Fruit fly (Drosophila melanogaster) whole organism, embryonic: Measurements from ENCODE around the gene spdo.
A peak's percentile ranks its signal among the peaks of the same experiment; 100 is the strongest.

Source experiments
- ATbp ChIP-seq: fragments of 200-800 bp; sonication (Bioruptor generic); optimal IDR thresholded peaks from 2 replicates; lab custom pipeline; 2017; ENCODE audit warnings: missing biosample characterization, mild to moderate bottlenecking, missing genetic modification characterization, missing genetic modification reagents
- Adf1 ChIP-seq: fragments of 200-800 bp; sonication (Bioruptor generic); IDR thresholded peaks from 2 replicates; pipeline ENCODE4 v1.3.6; 2022; ENCODE audit warnings: missing biosample characterization, missing genetic modification characterization
- CG12071 ChIP-seq: fragments of 200-800 bp; sonication (Bioruptor generic); optimal IDR thresholded peaks from 3 replicates; lab custom pipeline; 2018; ENCODE audit warnings: missing biosample characterization, mild to moderate bottlenecking, missing genetic modification characterization
- CG12769 ChIP-seq: fragments of 200-800 bp; sonication (Bioruptor generic); optimal IDR thresholded peaks from 2 replicates; lab custom pipeline; 2019; ENCODE audit warnings: missing biosample characterization, mild to moderate bottlenecking, missing genetic modification characterization, moderate library complexity
- CG13123 ChIP-seq: fragments of 200-800 bp; sonication (Bioruptor generic); optimal IDR thresholded peaks from 2 replicates; lab custom pipeline; 2016; ENCODE audit warnings: missing biosample characterization, missing genetic modification characterization
- CG13775 ChIP-seq: fragments of 200-800 bp; sonication (Bioruptor generic); optimal IDR thresholded peaks from 3 replicates; lab custom pipeline; 2017; ENCODE audit warnings: missing biosample characterization, mild to moderate bottlenecking, missing genetic modification characterization
- CG14710 ChIP-seq: fragments of 200-800 bp; sonication (Bioruptor generic); optimal IDR thresholded peaks from 3 replicates; lab custom pipeline; 2019; ENCODE audit warnings: missing biosample characterization, mild to moderate bottlenecking, missing genetic modification characterization, moderate library complexity
- CG15011 ChIP-seq: fragments of 200-800 bp; sonication (Bioruptor generic); optimal IDR thresholded peaks from 3 replicates; lab custom pipeline; 2018; ENCODE audit warnings: missing biosample characterization, mild to moderate bottlenecking, missing genetic modification characterization
- CG15479 ChIP-seq: fragments of 200-800 bp; sonication (Bioruptor generic); optimal IDR thresholded peaks from 3 replicates; lab custom pipeline; 2019; ENCODE audit warnings: missing biosample characterization, mild to moderate bottlenecking, missing genetic modification characterization, moderate library complexity
- CG17385 ChIP-seq: fragments of 200-800 bp; sonication (Bioruptor generic); optimal IDR thresholded peaks from 3 replicates; lab custom pipeline; 2018; ENCODE audit warnings: missing biosample characterization, mild to moderate bottlenecking, missing genetic modification characterization
- CG18262 ChIP-seq: fragments of 200-800 bp; optimal IDR thresholded peaks from 3 replicates; lab custom pipeline; 2019; ENCODE audit warnings: missing biosample characterization, mild to moderate bottlenecking, missing genetic modification characterization, moderate library complexity
- CG2202 ChIP-seq: fragments of 200-800 bp; sonication (Bioruptor generic); optimal IDR thresholded peaks from 2 replicates; lab custom pipeline; 2018; ENCODE audit warnings: missing biosample characterization, mild to moderate bottlenecking, missing genetic modification characterization
- CG2678 ChIP-seq: fragments of 200-800 bp; sonication (Bioruptor generic); optimal IDR thresholded peaks from 3 replicates; lab custom pipeline; 2019; ENCODE audit warnings: missing biosample characterization, mild to moderate bottlenecking, missing genetic modification characterization, moderate library complexity
- CG32532 ChIP-seq: fragments of 200-800 bp; sonication (Bioruptor generic); IDR thresholded peaks from 2 replicates; pipeline ENCODE4 v1.3.6; 2022; ENCODE audit warnings: missing biosample characterization, missing genetic modification characterization
- CG33557 ChIP-seq: fragments of 200-800 bp; sonication (Bioruptor generic); optimal IDR thresholded peaks from 2 replicates; lab custom pipeline; 2019; ENCODE audit warnings: missing biosample characterization, mild to moderate bottlenecking, missing genetic modification characterization, moderate library complexity
- CG34224 ChIP-seq: fragments of 200-800 bp; sonication (Bioruptor generic); IDR thresholded peaks from 3 replicates; pipeline ENCODE4 v1.3.6; 2022; ENCODE audit warnings: missing biosample characterization, missing genetic modification characterization; ENCODE audit not compliant: partially characterized antibody
- CG8924 ChIP-seq: fragments of 200-800 bp; optimal IDR thresholded peaks from 3 replicates; lab custom pipeline; 2019; ENCODE audit warnings: missing biosample characterization, mild to moderate bottlenecking, missing genetic modification characterization, moderate library complexity
- CG9215 ChIP-seq: fragments of 200-800 bp; sonication (Bioruptor generic); IDR thresholded peaks from 2 replicates; pipeline ENCODE4 v1.3.6; 2022; ENCODE audit warnings: missing biosample characterization, missing genetic modification characterization
- CG9437 ChIP-seq: fragments of 200-800 bp; sonication (Bioruptor generic); optimal IDR thresholded peaks from 2 replicates; lab custom pipeline; 2018; ENCODE audit warnings: missing biosample characterization, mild to moderate bottlenecking, missing genetic modification characterization
- D ChIP-seq, 2 experiments: fragments of 200-800 bp in 1 of 2; fragments of >200 bp in 1 of 2; sonication (Bioruptor generic) in 1 of 2; optimal IDR thresholded peaks; 2 replicates in 1 of 2; 3 replicates in 1 of 2; lab custom pipeline; 2017; ENCODE audit warnings: mild to moderate bottlenecking in 1 of 2, missing biosample characterization in 1 of 2, missing genetic modification characterization in 1 of 2, missing genetic modification reagents in 1 of 2
- Dek ChIP-seq: fragments of 200-800 bp; sonication (Bioruptor generic); optimal IDR thresholded peaks from 3 replicates; lab custom pipeline; 2019; ENCODE audit warnings: missing biosample characterization, mild to moderate bottlenecking, missing genetic modification characterization, moderate library complexity
- Drgx ChIP-seq: fragments of 200-800 bp; sonication (Bioruptor generic); IDR thresholded peaks from 2 replicates; pipeline ENCODE4 v1.3.6; 2022; ENCODE audit warnings: missing biosample characterization, missing genetic modification characterization
- Fer1 ChIP-seq: fragments of 200-800 bp; sonication (Bioruptor generic); optimal IDR thresholded peaks from 2 replicates; lab custom pipeline; 2017; ENCODE audit warnings: missing biosample characterization, mild to moderate bottlenecking, missing genetic modification characterization
- HmgD ChIP-seq: fragments of 200-800 bp; sonication (Bioruptor generic); optimal IDR thresholded peaks from 3 replicates; lab custom pipeline; 2016; ENCODE audit warnings: missing biosample characterization, missing genetic modification characterization
- Myb ChIP-seq: fragments of 200-800 bp; sonication (Bioruptor generic); optimal IDR thresholded peaks from 2 replicates; lab custom pipeline; 2016; ENCODE audit warnings: missing biosample characterization, missing genetic modification characterization
- Oaz ChIP-seq: fragments of 200-800 bp; sonication (Bioruptor generic); IDR thresholded peaks from 2 replicates; pipeline ENCODE4 v1.3.6; 2022; ENCODE audit warnings: missing biosample characterization, missing genetic modification characterization
- Pdp1 ChIP-seq, 2 experiments: fragments of 200-800 bp; sonication (Bioruptor generic); optimal IDR thresholded peaks; 3 replicates each; lab custom pipeline; 2016; ENCODE audit warnings: missing biosample characterization in 2 of 2, missing genetic modification characterization in 2 of 2, mild to moderate bottlenecking in 1 of 2, moderate library complexity in 1 of 2
- Usf ChIP-seq: fragments of 200-800 bp; sonication (Bioruptor generic); optimal IDR thresholded peaks from 2 replicates; lab custom pipeline; 2017; ENCODE audit warnings: missing genotype, missing biosample characterization, missing genetic modification characterization
- ato ChIP-seq: fragments of 200-800 bp; sonication (Bioruptor generic); IDR thresholded peaks from 2 replicates; pipeline ENCODE4 v1.3.6; 2022; ENCODE audit warnings: missing biosample characterization, missing genetic modification characterization; ENCODE audit not compliant: partially characterized antibody
- br ChIP-seq: fragments of >200 bp; optimal IDR thresholded peaks from 2 replicates; lab custom pipeline; 2017
- cad ChIP-seq: fragments of >200 bp; optimal IDR thresholded peaks from 2 replicates; lab custom pipeline; 2017; ENCODE audit warnings: missing biosample characterization, missing genetic modification characterization
- dimm ChIP-seq: fragments of 200-800 bp; sonication (Bioruptor generic); IDR thresholded peaks from 2 replicates; pipeline ENCODE4 v1.3.6; 2022; ENCODE audit warnings: missing biosample characterization, missing genetic modification characterization
- ems ChIP-seq: fragments of 200-800 bp; sonication (Bioruptor generic); optimal IDR thresholded peaks from 3 replicates; lab custom pipeline; 2016; ENCODE audit warnings: missing biosample characterization, missing genetic modification characterization
- esg ChIP-seq: fragments of 200-800 bp; sonication (Bioruptor generic); conservative IDR thresholded peaks from 2 replicates; pipeline ENCODE4 v1.3.6; 2022; ENCODE audit warnings: missing biosample characterization, missing genetic modification characterization
- fru ChIP-seq: fragments of >200 bp; optimal IDR thresholded peaks from 2 replicates; lab custom pipeline; 2017
- ham ChIP-seq: fragments of 200-800 bp; sonication (Bioruptor generic); IDR thresholded peaks from 2 replicates; pipeline ENCODE4 v1.3.6; 2022; ENCODE audit warnings: missing biosample characterization, missing genetic modification characterization
- hbn ChIP-seq: fragments of 200-800 bp; sonication (Bioruptor generic); IDR thresholded peaks from 2 replicates; pipeline ENCODE4 v1.3.6; 2022; ENCODE audit warnings: missing biosample characterization, missing genetic modification characterization; ENCODE audit not compliant: partially characterized antibody
- lab ChIP-seq: fragments of 200-800 bp; sonication (Bioruptor generic); optimal IDR thresholded peaks from 3 replicates; lab custom pipeline; 2017; ENCODE audit warnings: missing biosample characterization, missing genetic modification characterization, mild to moderate bottlenecking, moderate library complexity, missing genetic modification reagents
- lola ChIP-seq, 3 experiments: fragments of >200 bp in 2 of 3; fragments of 200-800 bp in 1 of 3; sonication (Bioruptor generic) in 1 of 3; optimal IDR thresholded peaks; 2 replicates each; lab custom pipeline; 2017 to 2019; ENCODE audit warnings: missing biosample characterization in 3 of 3, missing genetic modification characterization in 3 of 3, mild to moderate bottlenecking in 1 of 3, moderate library complexity in 1 of 3
- nerfin-2 ChIP-seq: fragments of 200-800 bp; sonication (Bioruptor generic); IDR thresholded peaks from 2 replicates; pipeline ENCODE4 v1.3.6; 2022; ENCODE audit warnings: missing biosample characterization, missing genetic modification characterization; ENCODE audit not compliant: partially characterized antibody
- onecut ChIP-seq: fragments of 200-800 bp; sonication (Bioruptor generic); IDR thresholded peaks from 2 replicates; pipeline ENCODE4 v1.3.6; 2022; ENCODE audit warnings: missing biosample characterization, missing genetic modification characterization
- p53 ChIP-seq: fragments of 200-800 bp; sonication (Bioruptor generic); optimal IDR thresholded peaks from 2 replicates; lab custom pipeline; 2016; ENCODE audit warnings: missing biosample characterization, missing genetic modification characterization
- pan ChIP-seq, 4 experiments: fragments of >200 bp in 3 of 4; fragments of 200-800 bp in 1 of 4; sonication (Bioruptor generic) in 1 of 4; optimal IDR thresholded peaks in 3 of 4; IDR thresholded peaks in 1 of 4; 2 replicates each; pipeline versions ENCODE4 v1.3.6 to Lab custom; 2017 to 2022; ENCODE audit warnings: missing biosample characterization in 2 of 4, missing genetic modification characterization in 2 of 4, mixed read lengths in 1 of 4
- pfk ChIP-seq: fragments of 200-800 bp; sonication (Bioruptor generic); optimal IDR thresholded peaks from 2 replicates; lab custom pipeline; 2018; ENCODE audit warnings: missing biosample characterization, mild to moderate bottlenecking, missing genetic modification characterization, moderate library complexity
- pnt ChIP-seq: fragments of 200-800 bp; sonication (Bioruptor generic); optimal IDR thresholded peaks from 3 replicates; lab custom pipeline; 2016; ENCODE audit warnings: missing biosample characterization, missing genetic modification characterization
- sens ChIP-seq: fragments of 200-800 bp; sonication (Bioruptor generic); peaks from one replicate; lab custom pipeline; 2016; ENCODE audit warnings: missing biosample characterization, missing genetic modification characterization
- sisA ChIP-seq: fragments of 200-800 bp; sonication (Bioruptor generic); IDR thresholded peaks from 2 replicates; pipeline ENCODE4 v1.3.6; 2022; ENCODE audit warnings: missing biosample characterization, missing genetic modification characterization
- tna ChIP-seq: fragments of 200-800 bp; sonication (Bioruptor generic); IDR thresholded peaks from 2 replicates; pipeline ENCODE4 v1.3.6; 2022; ENCODE audit warnings: missing biosample characterization, missing genetic modification characterization; ENCODE audit not compliant: partially characterized antibody

Gene spdo

DNA sequence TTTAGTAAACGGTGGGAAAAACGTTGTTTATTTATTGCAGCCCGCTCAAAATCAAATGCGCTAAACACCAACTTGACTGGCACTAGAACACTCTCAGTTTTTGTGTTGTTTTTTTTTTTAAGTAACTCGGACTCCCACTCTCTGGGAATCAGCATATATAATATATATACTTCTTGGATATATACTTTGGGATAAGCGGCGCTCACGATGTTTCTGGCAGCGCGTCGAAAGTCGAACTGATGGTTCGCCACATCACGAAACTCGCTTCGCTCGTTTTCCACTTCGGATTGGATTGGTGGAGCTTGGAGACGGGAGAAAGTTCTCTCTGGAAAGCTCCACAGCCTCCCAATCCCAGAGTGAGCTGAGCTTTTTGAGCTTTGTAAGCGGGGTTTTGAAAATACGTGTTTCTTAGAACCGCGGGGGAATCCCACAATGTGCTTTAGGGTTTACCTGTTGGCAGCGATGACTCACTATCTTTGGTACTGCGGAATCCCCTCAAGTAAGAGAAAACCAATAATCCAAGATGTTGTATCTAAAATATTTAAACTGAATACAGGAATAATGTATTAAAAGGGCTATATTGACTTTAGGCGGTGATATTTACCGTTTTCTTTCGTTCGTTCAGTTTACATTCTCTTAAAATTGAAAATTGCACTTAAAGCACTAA, 50.4 kb downstream of the spdo start, which contains the start of gene jdp (continued):
- TF ChIP-seq CG34224 (GFP tag; lab: Robert Waterston, UW) (no peak), CG12071 (GFP tag; lab: Kevin White, UChicago) (no peak), D (optimal IDR thresholded peaks at IDR 0.05; lab: Kevin White, UChicago) (no peak), D (GFP tag; optimal IDR thresholded peaks at IDR 0.05; lab: Kevin White, UChicago) (no peak), cad (GFP tag; lab: Kevin White, UChicago) (no peak), CG8924 (tag; lab: Kevin White, UChicago) (peak; percentile 5), p53 (no peak), ato (GFP tag; lab: Robert Waterston, UW) (no peak), Adf1 (no peak; the same call in 1 of the 2 replicates), pnt (GFP tag; lab: Kevin White, UChicago) (no peak), Myb (peak; percentile 36), CG9437 (no peak), Drgx (GFP tag; lab: Robert Waterston, UW) (peak; percentile 54), ems (GFP tag; lab: Kevin White, UChicago) (no peak), CG9215 (GFP tag; lab: Robert Waterston, UW) (no peak), tna (peak; percentile 31; the same call in 1 of the 2 replicates), CG33557 (GFP tag; lab: Kevin White, UChicago) (no peak), CG15479 (GFP tag; lab: Kevin White, UChicago) (no peak), CG2678 (tag; lab: Kevin White, UChicago) (no peak), CG15011 (GFP tag; lab: Kevin White, UChicago) (no peak), esg (GFP tag; lab: Robert Waterston, UW) (no peak), CG17385 (GFP tag; lab: Kevin White, UChicago) (no peak), hbn (GFP tag; lab: Robert Waterston, UW) (no peak), ATbp (peak; percentile 21), Oaz (GFP tag; lab: Robert Waterston, UW) (no peak), CG14710 (tag; lab: Kevin White, UChicago) (no peak), br (no peak), pan (optimal IDR thresholded peaks at IDR 0.05; lab: Kevin White, UChicago) (no peak), pan (GFP tag; optimal IDR thresholded peaks at IDR 0.05 in 1 of 2, IDR thresholded peaks at IDR 0.05 in 1 of 2) (no peak), CG13123 (GFP tag; lab: Kevin White, UChicago) (no peak), CG12769 (tag; lab: Kevin White, UChicago) (peak; percentile 86), onecut (no peak), CG13775 (GFP tag; lab: Kevin White, UChicago) (no peak), Pdp1 (GFP tag; optimal IDR thresholded peaks at IDR 0.05; lab: Kevin White, UChicago) (no peak), Usf (GFP tag; lab: Kevin White, UChicago) (no peak), fru (lab: Kevin White, UChicago) (no peak), Dek (no peak), sisA (no peak), lab (GFP tag; lab: Kevin White, UChicago) (peak; percentile 15), ham (no peak), CG2202 (no peak), HmgD (GFP tag; lab: Kevin White, UChicago) (no peak), sens (no peak), CG32532 (peak; percentile 32; the same call in 1 of the 2 replicates), pfk (GFP tag; lab: Kevin White, UChicago) (no peak), nerfin-2 (GFP tag; lab: Robert Waterston, UW) (no peak), lola (GFP tag; optimal IDR thresholded peaks at IDR 0.05; lab: Kevin White, UChicago) (no peak), CG18262 (tag; lab: Kevin White, UChicago) (no peak), Fer1 (GFP tag; lab: Kevin White, UChicago) (no peak), dimm (GFP tag; lab: Robert Waterston, UW) (no peak)
